Worm (Caenorhabditis elegans) whole organism, L4 larva: ENCODE results near the gene fbxo-11.2.

ENCODE experiments used
- F26F4.8 ChIP-seq: fragments of 200-800 bp; sonication (Bioruptor generic); conservative IDR thresholded peaks from 2 replicates; pipeline ENCODE4 v1.3.6; 2022; ENCODE audit warnings: missing genetic modification characterization, missing compliant biosample characterization
- F37D6.2 ChIP-seq: sonication (generic microtip); optimal IDR thresholded peaks from 2 replicates; lab custom pipeline; 2016; ENCODE audit warnings: mild to moderate bottlenecking, missing genetic modification characterization, missing compliant biosample characterization
- Y48G9A.11 ChIP-seq: fragments of 200-800 bp; sonication (Bioruptor generic); IDR thresholded peaks from 2 replicates; pipeline ENCODE4 v1.3.6; 2022; ENCODE audit warnings: missing genetic modification reagents, missing genetic modification characterization, missing compliant biosample characterization
- ZK337.2 ChIP-seq: fragments of 200-800 bp; sonication (Bioruptor generic); IDR thresholded peaks from 2 replicates; pipeline ENCODE4 v1.3.6; 2022; ENCODE audit warnings: missing genetic modification reagents, missing genetic modification characterization, missing compliant biosample characterization
- aha-1 ChIP-seq: fragments of 150-350 bp; peaks from one replicate; lab custom pipeline; 2014; ENCODE audit warnings: missing biosample characterization, missing genetic modification characterization
- arid-1 ChIP-seq: fragments of 200-800 bp; sonication (Bioruptor generic); conservative IDR thresholded peaks from 2 replicates; pipeline ENCODE4 v1.3.6; 2022; ENCODE audit warnings: missing genetic modification reagents, missing genetic modification characterization, missing compliant biosample characterization
- ces-1 ChIP-seq: fragments of 150-350 bp; sonication (generic microtip); optimal IDR thresholded peaks from 4 replicates; lab custom pipeline; 2014; ENCODE audit warnings: missing biosample characterization, missing genetic modification reagents, missing genetic modification characterization
- daf-8 ChIP-seq: fragments of 200-800 bp; sonication (Bioruptor generic); IDR thresholded peaks from 2 replicates; pipeline ENCODE4 v1.3.6; 2022; ENCODE audit warnings: missing genetic modification characterization, missing compliant biosample characterization
- hif-1 ChIP-seq, 2 experiments: sonication (generic microtip); optimal IDR thresholded peaks; 2 replicates each; lab custom pipeline; 2016 to 2017; ENCODE audit warnings: missing compliant biosample characterization in 2 of 2, missing genetic modification characterization in 2 of 2, missing genetic modification reagents in 2 of 2, missing genotype in 2 of 2, mild to moderate bottlenecking in 1 of 2
- hlh-30 ChIP-seq: sonication (generic microtip); optimal IDR thresholded peaks from 2 replicates; lab custom pipeline; 2017; ENCODE audit warnings: antibody characterized with exemption, mild to moderate bottlenecking, missing genetic modification characterization, missing compliant biosample characterization; ENCODE audit not compliant: insufficient read depth
- lim-7 ChIP-seq: fragments of 200-800 bp; sonication (Bioruptor generic); IDR thresholded peaks from 2 replicates; pipeline ENCODE4 v1.3.6; 2022; ENCODE audit warnings: missing genetic modification characterization, missing compliant biosample characterization
- lin-29 ChIP-seq: fragments of 200-800 bp; sonication (Bioruptor generic); IDR thresholded peaks from 2 replicates; pipeline ENCODE4 v1.3.6; 2022; ENCODE audit warnings: missing genetic modification reagents, missing genetic modification characterization, missing compliant biosample characterization
- lin-38 ChIP-seq: fragments of 200-800 bp; sonication (Bioruptor generic); IDR thresholded peaks from 2 replicates; pipeline ENCODE4 v1.3.6; 2022; ENCODE audit warnings: missing genetic modification reagents, missing genetic modification characterization, missing compliant biosample characterization
- lin-39 ChIP-seq: fragments of 150-350 bp; optimal IDR thresholded peaks from 2 replicates; lab custom pipeline; 2014; ENCODE audit warnings: missing biosample characterization, missing genetic modification reagents, missing genetic modification characterization
- lsy-2 ChIP-seq, 2 experiments: fragments of 150-350 bp in 1 of 2; sonication (generic microtip) in 1 of 2; optimal IDR thresholded peaks; 2 replicates each; lab custom pipeline; 2014 to 2017; ENCODE audit warnings: missing biosample characterization in 2 of 2, missing genetic modification characterization in 2 of 2
- madf-5 ChIP-seq, 2 experiments: fragments of 200-800 bp; sonication (Bioruptor generic); IDR thresholded peaks; 2 replicates each; pipeline ENCODE4 v1.3.6; 2022; ENCODE audit warnings: missing compliant biosample characterization in 2 of 2, missing genetic modification characterization in 2 of 2
- mep-1 ChIP-seq: fragments of 150-350 bp; sonication (generic microtip); optimal IDR thresholded peaks from 3 replicates; lab custom pipeline; 2014; ENCODE audit warnings: missing biosample characterization, missing genetic modification characterization
- mes-2 ChIP-seq: sonication (generic microtip); optimal IDR thresholded peaks from 2 replicates; lab custom pipeline; 2016; ENCODE audit warnings: missing genotype, mild to moderate bottlenecking, missing genetic modification characterization, missing compliant biosample characterization; ENCODE audit not compliant: poor library complexity, severe bottlenecking
- mxl-2 ChIP-seq: fragments of 200-800 bp; sonication (Bioruptor generic); conservative IDR thresholded peaks from 2 replicates; pipeline ENCODE4 v1.3.6; 2022; ENCODE audit warnings: missing genetic modification reagents, missing genetic modification characterization, missing compliant biosample characterization
- nhr-10 ChIP-seq: fragments of 150-350 bp; optimal IDR thresholded peaks from 2 replicates; lab custom pipeline; 2014; ENCODE audit warnings: missing biosample characterization, missing genetic modification characterization
- nhr-102 ChIP-seq: sonication (generic microtip); optimal IDR thresholded peaks from 2 replicates; lab custom pipeline; 2016; ENCODE audit warnings: mild to moderate bottlenecking, missing genetic modification characterization, moderate library complexity, missing compliant biosample characterization
- nhr-111 ChIP-seq: fragments of 200-800 bp; sonication (Bioruptor generic); optimal IDR thresholded peaks from 2 replicates; lab custom pipeline; 2018; ENCODE audit warnings: mild to moderate bottlenecking, missing genetic modification characterization, missing compliant biosample characterization
- nhr-25 ChIP-seq: sonication (generic microtip); optimal IDR thresholded peaks from 2 replicates; lab custom pipeline; 2017; ENCODE audit warnings: missing genetic modification characterization, mild to moderate bottlenecking, missing compliant biosample characterization, antibody characterized with exemption, moderate library complexity, borderline replicate concordance; ENCODE audit not compliant: insufficient read depth
- pha-4 ChIP-seq, 2 experiments: fragments of 150-350 bp in 1 of 2; fragments of 200-800 bp in 1 of 2; sonication (Bioruptor generic) in 1 of 2; IDR thresholded peaks in 1 of 2; optimal IDR thresholded peaks in 1 of 2; 2 replicates each; pipeline versions ENCODE4 v1.3.6 to Lab custom; 2014 to 2022; ENCODE audit warnings: missing genetic modification characterization in 2 of 2, missing genetic modification reagents in 2 of 2, missing biosample characterization in 1 of 2, missing compliant biosample characterization in 1 of 2
- php-3 ChIP-seq: fragments of 200-800 bp; sonication (Bioruptor generic); IDR thresholded peaks from 2 replicates; pipeline ENCODE4 v1.3.6; 2022; ENCODE audit warnings: missing genetic modification reagents, missing genetic modification characterization, missing compliant biosample characterization
- saeg-2 ChIP-seq: fragments of 200-800 bp; sonication (Bioruptor generic); IDR thresholded peaks from 2 replicates; pipeline ENCODE4 v1.3.6; 2022; ENCODE audit warnings: missing genetic modification reagents, missing genetic modification characterization, missing compliant biosample characterization
- set-16 ChIP-seq: fragments of 200-800 bp; sonication (Bioruptor generic); IDR thresholded peaks from 2 replicates; pipeline ENCODE4 v1.3.6; 2022; ENCODE audit warnings: missing genetic modification reagents, missing genetic modification characterization, missing compliant biosample characterization
- snpc-1.2 ChIP-seq: fragments of 200-800 bp; sonication (Bioruptor generic); IDR thresholded peaks from 2 replicates; pipeline ENCODE4 v1.3.6; 2022; ENCODE audit warnings: missing genetic modification reagents, missing genetic modification characterization, missing compliant biosample characterization
- spr-1 ChIP-seq: sonication (generic microtip); optimal IDR thresholded peaks from 2 replicates; lab custom pipeline; 2016; ENCODE audit warnings: mild to moderate bottlenecking, missing genetic modification characterization, missing compliant biosample characterization
- spr-3 ChIP-seq: fragments of 200-800 bp; sonication (Bioruptor generic); optimal IDR thresholded peaks from 2 replicates; lab custom pipeline; 2018; ENCODE audit warnings: mild to moderate bottlenecking, missing genetic modification characterization, missing compliant biosample characterization
- unc-130 ChIP-seq: sonication (generic microtip); optimal IDR thresholded peaks from 2 replicates; lab custom pipeline; 2016; ENCODE audit warnings: missing genetic modification reagents, missing genetic modification characterization, missing compliant biosample characterization
- vab-7 ChIP-seq: fragments of 200-800 bp; sonication (Bioruptor generic); IDR thresholded peaks from 2 replicates; pipeline ENCODE4 v1.3.6; 2022; ENCODE audit warnings: missing genetic modification reagents, missing genetic modification characterization, missing compliant biosample characterization
- zfp-3 ChIP-seq: fragments of 200-800 bp; sonication (Bioruptor generic); conservative IDR thresholded peaks from 2 replicates; pipeline ENCODE4 v1.3.6; 2022; ENCODE audit warnings: missing genetic modification reagents, missing genetic modification characterization, missing compliant biosample characterization
- ztf-11 ChIP-seq: fragments of 150-350 bp; optimal IDR thresholded peaks from 2 replicates; lab custom pipeline; 2014; ENCODE audit warnings: missing biosample characterization, missing genetic modification characterization

Gene fbxo-11.2

DNA sequence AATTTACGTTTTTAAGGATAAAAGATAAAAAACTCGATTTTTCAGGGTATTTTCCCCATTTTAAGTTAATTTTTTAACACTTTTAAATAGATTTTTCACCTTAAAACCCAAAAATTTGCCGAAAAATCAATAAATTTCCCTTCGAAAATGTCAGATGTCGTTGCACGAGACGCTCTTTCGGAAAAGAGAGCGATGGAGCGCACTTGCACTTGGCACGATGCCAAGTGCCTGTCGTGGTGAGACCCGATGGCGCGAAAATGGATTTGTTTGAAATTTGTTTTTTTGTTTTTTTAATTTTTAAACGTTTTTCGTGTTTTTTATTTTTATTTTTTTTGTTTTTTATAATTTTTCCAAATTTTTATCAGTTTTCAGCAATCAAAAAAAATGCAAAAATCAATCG lies 27.5 kb upstream of the fbxo-11.2 start, which contains the start of the genes rab-18 and kbp-4 (continued):
- TF ChIP-seq F37D6.2 (peak; percentile 82), mes-2 (peak; percentile 94), spr-1 (tag; lab: Kevin White, UChicago) (peak; percentile 76), hif-1 (tag; optimal IDR thresholded peaks at IDR 0.05; lab: Kevin White, UChicago) (peak in 1 of 2 experiments; percentile 71), ztf-11 (no peak), set-16 (GFP tag; lab: Robert Waterston, UW) (no peak), unc-130 (GFP tag; lab: Kevin White, UChicago) (peak; percentile 90), lin-29 (GFP tag; lab: Robert Waterston, UW) (no peak), aha-1 (tag; lab: Kevin White, UChicago) (peak; percentile 99), lsy-2 (tag; optimal IDR thresholded peaks at IDR 0.05; lab: Kevin White, UChicago) (peak; percentile 85 to 97), mxl-2 (GFP tag; lab: Robert Waterston, UW) (no peak)

DNA sequence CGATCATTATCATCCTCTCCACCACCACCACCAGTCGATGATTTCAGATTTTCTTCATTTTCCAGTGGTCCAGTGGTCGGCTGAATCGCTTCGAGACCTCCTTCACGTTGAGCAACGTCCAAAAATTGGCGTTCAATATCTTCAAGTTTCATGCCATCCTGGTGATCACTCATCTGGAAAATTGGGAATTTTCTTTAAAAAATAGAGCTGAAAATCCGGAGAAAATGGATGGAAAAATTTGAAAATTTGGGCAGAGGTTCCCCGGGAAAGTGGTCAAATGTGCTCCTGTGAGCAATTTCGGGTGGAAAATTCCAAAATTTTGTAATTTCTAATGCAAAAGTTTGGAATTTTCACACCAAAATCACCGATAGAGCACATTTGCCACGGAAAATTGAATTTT lies 23.3 kb upstream of the fbxo-11.2 start, which contains the start of gene uaf-1:
TSS of gene uaf-1 (minus strand) at position 173 of the 400 bp plus-strand sequence.
- 0 out of 4 replicates have a peak, but pooled peaks of 1 of the 2 experiments have one; percentile 52 for TF ChIP-seq madf-5 (GFP tag; IDR thresholded peaks at IDR 0.05; lab: Robert Waterston, UW)
- TF ChIP-seq lim-7 (GFP tag; lab: Robert Waterston, UW) = peak; percentile 67; the same call in 1 of the 2 replicates
- TF ChIP-seq vab-7 (GFP tag; lab: Robert Waterston, UW) = peak; percentile 48; the same call in 1 of the 2 replicates
- TF ChIP-seq zfp-3 (GFP tag; lab: Robert Waterston, UW) = 0 out of 2 replicates have a peak, but pooled peaks have one; percentile 45
- TF ChIP-seq arid-1 (GFP tag; lab: Robert Waterston, UW) = 0 out of 2 replicates have a peak, but pooled peaks have one; percentile 18
- TF ChIP-seq lin-38 (GFP tag; lab: Robert Waterston, UW) = peak; percentile 33; the same call in 1 of the 2 replicates

DNA sequence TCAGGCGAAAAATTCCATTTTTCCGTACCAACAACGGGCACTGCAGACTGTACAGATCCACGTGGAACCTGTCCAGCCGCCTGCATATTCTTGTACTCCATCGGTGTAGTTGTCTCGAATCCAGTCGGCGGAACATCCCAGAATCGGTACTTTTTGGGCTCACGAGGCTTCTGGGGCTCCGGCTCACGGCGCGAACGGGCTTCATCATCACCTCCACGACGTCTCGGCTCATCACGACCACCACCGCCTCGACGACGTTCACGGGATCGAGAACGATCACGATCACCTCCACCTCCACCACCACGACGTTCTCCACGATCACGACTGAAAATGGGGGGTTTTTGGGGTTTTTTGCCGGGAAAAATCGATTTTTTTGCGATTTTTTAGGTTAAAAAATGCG lies 21.1 kb upstream of the fbxo-11.2 start:
- TF ChIP-seq mes-2 = no peak
- no peak for TF ChIP-seq daf-8 (GFP tag; lab: Robert Waterston, UW)
- no peak for TF ChIP-seq nhr-10
- no peak for TF ChIP-seq ces-1 (GFP tag; lab: Kevin White, UChicago)
- TF ChIP-seq set-16 (GFP tag; lab: Robert Waterston, UW) = peak; percentile 77
- no peak for TF ChIP-seq nhr-25 (tag; lab: Kevin White, UChicago)
- TF ChIP-seq nhr-111 (GFP tag; lab: Kevin White, UChicago) = no peak
- TF ChIP-seq, all 104 proteins: peak for 1

DNA sequence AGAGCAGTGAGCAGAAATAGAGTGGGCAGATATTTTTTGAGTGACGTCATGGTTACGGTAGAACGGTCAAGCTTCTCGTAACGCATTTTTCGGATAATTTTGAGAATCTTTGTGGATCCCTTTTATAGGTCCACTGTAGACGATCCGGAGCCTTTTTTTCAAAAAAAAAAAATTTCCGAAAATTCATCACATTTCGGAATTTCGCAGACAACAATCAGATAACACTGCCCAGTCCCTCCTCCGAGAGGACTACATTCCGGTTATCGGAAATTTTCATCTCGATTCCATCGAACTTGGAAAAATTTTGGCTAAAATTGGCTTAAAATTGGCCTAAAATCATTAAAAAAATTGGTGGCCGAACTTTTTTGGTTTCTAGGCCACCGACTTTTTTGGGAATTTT lies 6.9 kb upstream of the fbxo-11.2 start, which contains the start of gene BE0003N10.6:
TSS of gene BE0003N10.6 (minus strand) at position 101 of the 400 bp plus-strand sequence.
- TF ChIP-seq mep-1 (no peak), lin-39 (tag; lab: Kevin White, UChicago) (no peak), F37D6.2 (no peak), php-3 (no peak), lin-38 (GFP tag; lab: Robert Waterston, UW) (no peak), saeg-2 (no peak), F26F4.8 (GFP tag; lab: Robert Waterston, UW) (no peak), unc-130 (GFP tag; lab: Kevin White, UChicago) (no peak), hlh-30 (no peak), ZK337.2 (GFP tag; lab: Robert Waterston, UW) (no peak), pha-4 (GFP tag; IDR thresholded peaks at IDR 0.05; lab: Robert Waterston, UW) (no peak), pha-4 (tag; optimal IDR thresholded peaks at IDR 0.05; lab: Kevin White, UChicago) (no peak), hif-1 (tag; optimal IDR thresholded peaks at IDR 0.05; lab: Kevin White, UChicago) (no peak), ces-1 (GFP tag; lab: Kevin White, UChicago) (no peak), spr-3 (no peak), mes-2 (no peak), mxl-2 (GFP tag; lab: Robert Waterston, UW) (no peak), Y48G9A.11 (GFP tag; lab: Robert Waterston, UW) (no peak), nhr-102 (tag; lab: Kevin White, UChicago) (no peak), spr-1 (tag; lab: Kevin White, UChicago) (no peak), snpc-1.2 (GFP tag; lab: Robert Waterston, UW) (no peak)
